Worm (Caenorhabditis elegans) whole organism, L3 larva: ENCODE results near the gene srw-89.

Experiments
- R02D3.7 ChIP-seq: fragments of 150-350 bp; optimal IDR thresholded peaks from 2 replicates; lab custom pipeline; 2014; ENCODE audit warnings: missing biosample characterization, missing genetic modification characterization
- ZK546.5 ChIP-seq: sonication (generic microtip); optimal IDR thresholded peaks from 2 replicates; lab custom pipeline; 2017; ENCODE audit warnings: missing biosample characterization, missing genetic modification characterization
- aly-2 ChIP-seq: fragments of 150-350 bp; optimal IDR thresholded peaks from 2 replicates; lab custom pipeline; 2014; ENCODE audit warnings: missing biosample characterization, missing genetic modification characterization
- ceh-9 ChIP-seq: sonication (generic microtip); optimal IDR thresholded peaks from 2 replicates; lab custom pipeline; 2018; ENCODE audit warnings: missing biosample characterization, missing genetic modification characterization
- daf-12 ChIP-seq: fragments of 150-350 bp; optimal IDR thresholded peaks from 2 replicates; lab custom pipeline; 2014; ENCODE audit warnings: missing biosample characterization, missing genetic modification reagents, missing genetic modification characterization
- egl-27 ChIP-seq: sonication (generic microtip); optimal IDR thresholded peaks from 4 replicates; lab custom pipeline; 2017; ENCODE audit warnings: missing biosample characterization, missing genetic modification reagents, missing genetic modification characterization
- egl-5 ChIP-seq: fragments of 150-350 bp; optimal IDR thresholded peaks from 2 replicates; lab custom pipeline; 2017; ENCODE audit warnings: missing biosample characterization, missing genetic modification reagents, missing genetic modification characterization, inconsistent platforms
- elt-2 ChIP-seq: sonication (generic microtip); optimal IDR thresholded peaks from 2 replicates; lab custom pipeline; 2016; ENCODE audit warnings: missing genetic modification reagents, mild to moderate bottlenecking, missing genetic modification characterization, missing compliant biosample characterization
- eor-1 ChIP-seq, 2 experiments: fragments of 150-350 bp; optimal IDR thresholded peaks; 2 replicates each; lab custom pipeline; 2014 to 2018; ENCODE audit warnings: missing biosample characterization in 2 of 2, missing genetic modification characterization in 2 of 2
- fkh-10 ChIP-seq: sonication (generic microtip); optimal IDR thresholded peaks from 2 replicates; lab custom pipeline; 2017; ENCODE audit warnings: missing biosample characterization, missing genetic modification reagents, missing genetic modification characterization
- fkh-2 ChIP-seq: fragments of 150-350 bp; optimal IDR thresholded peaks from 2 replicates; lab custom pipeline; 2014; ENCODE audit warnings: missing biosample characterization, missing genetic modification reagents, missing genetic modification characterization
- fos-1 ChIP-seq: fragments of 150-350 bp; optimal IDR thresholded peaks from 2 replicates; lab custom pipeline; 2014; ENCODE audit warnings: missing biosample characterization, missing genetic modification characterization
- hmg-11 ChIP-seq: sonication (generic microtip); optimal IDR thresholded peaks from 2 replicates; lab custom pipeline; 2016; ENCODE audit warnings: missing genetic modification characterization, missing compliant biosample characterization
- jun-1 ChIP-seq: fragments of 150-350 bp; optimal IDR thresholded peaks from 2 replicates; lab custom pipeline; 2014; ENCODE audit warnings: missing biosample characterization, missing genetic modification reagents, missing genetic modification characterization
- lin-15B ChIP-seq: fragments of 150-350 bp; optimal IDR thresholded peaks from 2 replicates; lab custom pipeline; 2014; ENCODE audit warnings: missing biosample characterization, missing genetic modification characterization
- lin-39 ChIP-seq: fragments of 150-350 bp; optimal IDR thresholded peaks from 2 replicates; lab custom pipeline; 2018; ENCODE audit warnings: missing biosample characterization, missing genetic modification reagents, missing genetic modification characterization
- lsy-12 ChIP-seq: sonication (generic microtip); optimal IDR thresholded peaks from 2 replicates; lab custom pipeline; 2016; ENCODE audit warnings: mild to moderate bottlenecking, missing genetic modification characterization, missing compliant biosample characterization
- mdl-1 ChIP-seq: fragments of 150-350 bp; optimal IDR thresholded peaks from 2 replicates; lab custom pipeline; 2014; ENCODE audit warnings: missing biosample characterization, missing genetic modification characterization
- nfya-1 ChIP-seq: sonication (generic microtip); optimal IDR thresholded peaks from 2 replicates; lab custom pipeline; 2017; ENCODE audit warnings: missing genetic modification characterization, mild to moderate bottlenecking, missing compliant biosample characterization, antibody characterized with exemption, moderate library complexity; ENCODE audit not compliant: insufficient read depth
- nhr-11 ChIP-seq: fragments of 150-350 bp; optimal IDR thresholded peaks from 2 replicates; lab custom pipeline; 2014; ENCODE audit warnings: missing biosample characterization, missing genetic modification characterization
- nhr-12 ChIP-seq: fragments of 150-350 bp; optimal IDR thresholded peaks from 2 replicates; lab custom pipeline; 2014; ENCODE audit warnings: missing biosample characterization, missing genetic modification characterization
- nhr-23 ChIP-seq: fragments of 150-350 bp; optimal IDR thresholded peaks from 2 replicates; lab custom pipeline; 2014; ENCODE audit warnings: missing biosample characterization, missing genetic modification reagents, missing genetic modification characterization
- nhr-237 ChIP-seq: fragments of 150-350 bp; optimal IDR thresholded peaks from 2 replicates; lab custom pipeline; 2014; ENCODE audit warnings: missing biosample characterization, missing genetic modification characterization
- nhr-25 ChIP-seq: sonication (generic microtip); optimal IDR thresholded peaks from 2 replicates; lab custom pipeline; 2017; ENCODE audit warnings: missing biosample characterization, missing genetic modification characterization
- nhr-43 ChIP-seq: sonication (generic microtip); optimal IDR thresholded peaks from 2 replicates; lab custom pipeline; 2016; ENCODE audit warnings: mild to moderate bottlenecking, missing genetic modification characterization, missing compliant biosample characterization; ENCODE audit not compliant: poor library complexity, severe bottlenecking
- nhr-67 ChIP-seq: fragments of 150-350 bp; optimal IDR thresholded peaks from 2 replicates; lab custom pipeline; 2014; ENCODE audit warnings: missing biosample characterization, missing genetic modification characterization
- nhr-76 ChIP-seq: fragments of 150-350 bp; sonication (generic microtip); optimal IDR thresholded peaks from 5 replicates; lab custom pipeline; 2014; ENCODE audit warnings: missing biosample characterization, missing genetic modification characterization
- pha-4 ChIP-seq: fragments of 150-350 bp; optimal IDR thresholded peaks from 2 replicates; lab custom pipeline; 2014; ENCODE audit warnings: missing biosample characterization, missing genetic modification reagents, missing genetic modification characterization
- pqm-1 ChIP-seq: fragments of 150-350 bp; optimal IDR thresholded peaks from 2 replicates; lab custom pipeline; 2017; ENCODE audit warnings: missing biosample characterization, missing genetic modification characterization, inconsistent platforms
- sea-2 ChIP-seq: fragments of 150-350 bp; sonication (generic microtip); optimal IDR thresholded peaks from 4 replicates; lab custom pipeline; 2014; ENCODE audit warnings: missing biosample characterization, missing genetic modification reagents, missing genetic modification characterization
- skn-1 ChIP-seq: fragments of 150-350 bp; optimal IDR thresholded peaks from 2 replicates; lab custom pipeline; 2014; ENCODE audit warnings: missing biosample characterization, missing genetic modification characterization
- snpc-4 ChIP-seq: fragments of 150-350 bp; optimal IDR thresholded peaks from 2 replicates; lab custom pipeline; 2014; ENCODE audit warnings: missing biosample characterization, missing genetic modification characterization
- tbx-2 ChIP-seq: sonication (generic microtip); optimal IDR thresholded peaks from 2 replicates; lab custom pipeline; 2016; ENCODE audit warnings: mild to moderate bottlenecking, missing genetic modification characterization, missing compliant biosample characterization
- unc-39 ChIP-seq: sonication (generic microtip); optimal IDR thresholded peaks from 4 replicates; lab custom pipeline; 2017; ENCODE audit warnings: missing biosample characterization, missing genetic modification characterization
- unc-62 ChIP-seq: fragments of 150-350 bp; sonication (generic microtip); optimal IDR thresholded peaks from 4 replicates; lab custom pipeline; 2014; ENCODE audit warnings: missing biosample characterization, missing genetic modification reagents, missing genetic modification characterization
- ztf-11 ChIP-seq: fragments of 150-350 bp; optimal IDR thresholded peaks from 2 replicates; lab custom pipeline; 2014; ENCODE audit warnings: missing biosample characterization, missing genetic modification characterization
- ztf-4 ChIP-seq: fragments of 150-350 bp; optimal IDR thresholded peaks from 2 replicates; lab custom pipeline; 2014; ENCODE audit warnings: missing biosample characterization, missing genetic modification characterization

The srw-89 gene

DNA sequence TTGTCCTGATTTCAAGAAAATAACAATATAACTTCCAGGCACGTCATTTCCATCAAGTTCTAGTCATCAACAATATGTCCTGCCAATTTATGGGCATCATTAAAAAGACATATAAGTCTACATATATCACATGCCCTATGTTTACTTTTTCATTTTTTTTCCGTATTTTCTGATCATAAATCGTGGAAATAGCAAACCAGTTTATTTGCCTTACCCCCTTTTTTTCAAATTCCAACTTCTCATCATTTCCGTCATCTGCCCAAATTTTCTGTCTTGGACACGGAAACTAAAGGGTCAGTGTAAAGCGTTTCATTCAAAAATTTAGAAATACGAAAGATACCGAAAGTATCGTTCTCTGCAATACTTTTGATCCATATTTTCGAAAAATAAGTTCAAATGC lies 24.5 kb upstream of the srw-89 start:
- TF ChIP-seq fkh-10, result no peak
- no peak for TF ChIP-seq tbx-2 (tag; lab: Kevin White, UChicago)
- no peak for TF ChIP-seq ceh-9 (tag; lab: Kevin White, UChicago)
- no peak for TF ChIP-seq fos-1 (tag; lab: Kevin White, UChicago)
- TF ChIP-seq nhr-25, result no peak
- TF ChIP-seq nhr-23 (tag; lab: Kevin White, UChicago), result no peak
- TF ChIP-seq nhr-43 (tag; lab: Kevin White, UChicago), result no peak
- no peak for TF ChIP-seq nhr-67 (tag; lab: Kevin White, UChicago)
- TF ChIP-seq elt-2 (tag; lab: Kevin White, UChicago), result no peak
- no peak for TF ChIP-seq pqm-1
- TF ChIP-seq ztf-11, result no peak
- no peak for TF ChIP-seq pha-4 (tag; lab: Kevin White, UChicago)

DNA sequence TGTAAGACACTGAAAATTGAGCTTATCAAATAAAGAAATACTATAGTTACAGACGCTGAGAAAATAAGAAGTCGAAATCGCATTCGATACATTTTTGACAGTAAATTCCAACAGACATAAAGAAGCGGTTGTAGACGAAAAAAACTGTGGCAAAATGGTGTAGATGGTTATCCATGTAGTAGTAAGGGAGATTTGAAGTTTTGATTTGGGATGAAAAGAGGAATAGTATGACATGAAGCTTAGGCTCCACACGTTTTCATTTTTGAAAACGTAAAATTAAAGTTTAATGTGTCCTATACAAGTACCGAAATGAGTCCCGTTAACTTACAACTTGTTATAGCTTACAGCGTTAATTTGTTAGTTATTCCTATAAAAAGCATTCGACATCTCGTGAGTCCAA lies 22.8 kb upstream of the srw-89 start, which contains the start of gene K09D9.9:
K09D9.9 (minus strand) TSS at position 101 of the 400 bp plus-strand sequence.
- TF ChIP-seq egl-5, result no peak

DNA sequence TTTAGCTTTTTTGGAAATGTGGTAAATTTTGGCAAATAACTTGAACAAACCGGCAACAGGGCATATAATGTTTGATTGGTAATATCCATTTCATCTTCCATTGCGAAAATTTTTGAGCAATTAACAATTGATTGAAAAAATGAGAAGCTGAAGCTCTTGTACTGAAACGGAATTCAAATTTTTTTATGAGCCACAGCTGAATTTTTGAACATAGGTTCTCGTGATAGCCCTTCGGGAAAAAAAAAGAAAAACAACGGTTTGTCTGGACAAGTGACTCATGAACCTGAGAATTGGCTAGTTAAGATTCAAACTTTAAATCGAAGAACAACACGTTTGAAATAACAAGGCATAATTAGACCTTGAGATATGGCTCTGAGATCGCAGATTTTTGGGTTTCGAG lies 21.0 kb upstream of the srw-89 start, which contains the start of gene srx-62:
srx-62 (minus strand) TSS at position 101 of the 400 bp plus-strand sequence.
- TF ChIP-seq nhr-43 (tag; lab: Kevin White, UChicago) (no peak), lin-39 (tag; lab: Kevin White, UChicago) (no peak), nhr-237 (no peak), ztf-11 (no peak), lsy-12 (no peak), fos-1 (tag; lab: Kevin White, UChicago) (no peak), fkh-2 (tag; lab: Kevin White, UChicago) (no peak), lin-15B (tag; lab: Kevin White, UChicago) (no peak), nhr-67 (tag; lab: Kevin White, UChicago) (no peak), nhr-76 (tag; lab: Kevin White, UChicago) (no peak), mdl-1 (no peak), nhr-23 (tag; lab: Kevin White, UChicago) (no peak), pha-4 (tag; lab: Kevin White, UChicago) (no peak), unc-62 (GFP tag; lab: Kevin White, UChicago) (no peak), unc-39 (tag; lab: Kevin White, UChicago) (no peak), egl-5 (no peak), snpc-4 (tag; lab: Kevin White, UChicago) (no peak), hmg-11 (no peak), nhr-12 (tag; lab: Kevin White, UChicago) (no peak)
- TF ChIP-seq, all 47 proteins: peak for 0

DNA sequence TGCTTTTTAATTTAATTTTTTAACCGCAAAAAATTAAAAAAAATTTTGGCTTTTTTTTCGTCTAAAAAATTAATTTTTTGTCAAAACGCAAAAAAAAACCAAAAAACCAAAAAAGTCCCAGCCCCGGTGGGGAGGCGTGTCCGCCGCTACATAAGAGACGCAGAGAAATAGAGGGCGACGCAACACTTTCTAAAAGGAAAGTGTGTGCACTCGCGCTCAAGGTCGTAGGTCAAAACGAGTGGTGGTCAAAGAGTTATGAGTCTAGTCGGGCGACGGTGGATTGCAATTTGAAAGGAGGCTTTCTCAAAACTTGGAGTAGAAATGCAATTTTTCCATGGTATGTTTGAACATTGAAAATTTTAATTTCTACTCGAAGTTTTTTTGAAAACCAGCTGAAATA lies 12.3 kb upstream of the srw-89 start:
- no peak for TF ChIP-seq egl-5

DNA sequence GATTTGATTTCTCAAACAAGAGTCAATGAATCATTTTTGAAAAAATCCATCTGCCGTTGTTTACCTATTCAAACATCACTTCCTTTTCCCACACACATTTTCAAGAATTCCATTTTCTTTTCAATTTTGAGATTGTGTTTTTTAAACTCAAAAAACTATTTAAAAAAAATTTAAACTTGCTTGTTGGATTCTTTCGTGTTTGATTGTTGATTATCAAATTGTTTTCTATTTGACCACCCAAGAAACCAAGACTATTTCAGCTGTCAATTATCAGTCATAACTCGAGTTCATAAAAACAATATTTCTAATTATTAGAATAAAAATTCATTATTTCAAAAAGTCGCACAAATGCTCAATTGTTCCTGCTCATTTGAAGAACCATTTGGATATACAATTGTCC lies 11.7 kb upstream of the srw-89 start, which contains the start of gene srh-8:
srh-8 (plus strand) TSS at position 301 of the 400 bp plus-strand sequence.
- TF ChIP-seq elt-2 (tag; lab: Kevin White, UChicago) (no peak), ceh-9 (tag; lab: Kevin White, UChicago) (no peak), nhr-237 (no peak), snpc-4 (tag; lab: Kevin White, UChicago) (no peak)

DNA sequence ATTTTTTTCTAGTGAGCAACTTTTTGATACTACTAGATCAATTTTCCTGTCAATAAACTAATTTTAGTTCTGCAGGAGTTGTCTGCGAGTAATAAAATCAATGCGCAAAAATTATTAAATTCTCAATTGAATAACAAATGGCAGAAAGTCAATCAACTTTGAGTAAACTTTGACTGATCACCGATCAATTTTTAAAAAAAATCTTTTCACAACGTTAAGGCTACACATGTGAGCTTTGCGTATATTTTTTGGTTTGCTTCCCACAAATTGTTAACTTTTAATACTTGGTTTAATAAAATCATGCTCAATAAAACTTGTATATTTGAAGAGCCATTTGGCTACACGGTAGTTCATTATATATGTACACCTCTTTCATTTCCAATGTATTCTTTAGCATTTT lies 9.0 kb upstream of the srw-89 start, which contains the start of gene srh-7:
srh-7 (plus strand) TSS at position 301 of the 400 bp plus-strand sequence.
- TF ChIP-seq nfya-1 (tag; lab: Kevin White, UChicago), result no peak
- TF ChIP-seq nhr-23 (tag; lab: Kevin White, UChicago), result no peak
- no peak for TF ChIP-seq aly-2 (tag; lab: Kevin White, UChicago)
- no peak for TF ChIP-seq sea-2 (GFP tag; lab: Kevin White, UChicago)
- TF ChIP-seq daf-12 (tag; lab: Kevin White, UChicago), result no peak
- no peak for TF ChIP-seq unc-39 (tag; lab: Kevin White, UChicago)

DNA sequence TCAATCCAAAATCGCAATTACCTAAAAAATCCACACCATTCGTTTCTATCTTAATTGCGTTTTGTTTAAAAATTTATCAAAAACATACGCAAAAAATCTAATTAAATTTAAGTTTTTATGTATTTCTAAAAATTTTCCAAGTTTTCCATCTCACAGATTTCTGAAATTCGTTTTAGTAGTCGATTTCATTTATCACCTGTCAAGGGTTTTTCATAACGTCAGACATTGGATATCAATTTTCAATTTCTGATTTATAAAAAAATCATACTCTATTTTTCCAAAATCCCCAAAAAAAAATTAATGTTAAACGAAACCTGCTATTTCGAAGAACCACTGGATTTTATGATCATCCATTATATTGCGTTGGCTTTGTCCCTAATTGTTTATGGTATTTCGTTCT lies 6.7 kb upstream of the srw-89 start, which contains the start of gene srh-4:
srh-4 (plus strand) TSS at position 301 of the 400 bp plus-strand sequence.
- no peak for TF ChIP-seq ceh-9 (tag; lab: Kevin White, UChicago)
- no peak for TF ChIP-seq R02D3.7 (tag; lab: Kevin White, UChicago)
- TF ChIP-seq skn-1 (tag; lab: Kevin White, UChicago), result no peak
- TF ChIP-seq ztf-11, result no peak
- TF ChIP-seq ZK546.5, result no peak
- no peak for TF ChIP-seq nhr-11 (tag; lab: Kevin White, UChicago)
- TF ChIP-seq nhr-12 (tag; lab: Kevin White, UChicago), result no peak
- TF ChIP-seq fkh-2 (tag; lab: Kevin White, UChicago), result no peak
- no peak for TF ChIP-seq egl-27 (tag; lab: Kevin White, UChicago)
- no peak for TF ChIP-seq ztf-4 (tag; lab: Kevin White, UChicago)
- TF ChIP-seq nhr-23 (tag; lab: Kevin White, UChicago), result no peak
- TF ChIP-seq eor-1 (tag; optimal IDR thresholded peaks at IDR 0.05; lab: Kevin White, UChicago), result no peak
- TF ChIP-seq daf-12 (tag; lab: Kevin White, UChicago), result no peak
- TF ChIP-seq nhr-76 (tag; lab: Kevin White, UChicago), result no peak
- TF ChIP-seq jun-1 (tag; lab: Kevin White, UChicago), result no peak
- TF ChIP-seq, all 47 proteins: peak for 0
